Worm (Caenorhabditis elegans) whole organism, midembryonic: ENCODE measurements around the gene glr-4.

ENCODE experiments used
- T22C8.4 ChIP-seq: fragments of 200-800 bp; sonication (Bioruptor generic); IDR thresholded peaks from 2 replicates; pipeline ENCODE4 v1.3.6; 2022; ENCODE audit warnings: missing genetic modification characterization, missing compliant biosample characterization
- cog-1 ChIP-seq: sonication (generic microtip); optimal IDR thresholded peaks from 2 replicates; lab custom pipeline; 2016; ENCODE audit warnings: missing genetic modification characterization, missing compliant biosample characterization
- flt-1 ChIP-seq: fragments of 200-800 bp; sonication (Bioruptor generic); IDR thresholded peaks from 2 replicates; pipeline ENCODE4 v1.3.6; 2022; ENCODE audit warnings: missing genetic modification characterization, missing compliant biosample characterization
- klf-2 ChIP-seq: fragments of 200-800 bp; sonication (Bioruptor generic); conservative IDR thresholded peaks from 2 replicates; pipeline ENCODE4 v1.3.6; 2022; ENCODE audit warnings: missing genetic modification reagents, missing genetic modification characterization, missing compliant biosample characterization
- ref-1 ChIP-seq: fragments of 200-800 bp; sonication (Bioruptor generic); conservative IDR thresholded peaks from 2 replicates; pipeline ENCODE4 v1.3.6; 2022; ENCODE audit warnings: missing genetic modification reagents, missing genetic modification characterization, missing compliant biosample characterization
- tab-1 ChIP-seq: fragments of 200-800 bp; sonication (Bioruptor generic); IDR thresholded peaks from 2 replicates; pipeline ENCODE4 v1.3.6; 2022; ENCODE audit warnings: missing genetic modification characterization, missing compliant biosample characterization
- ztf-23 ChIP-seq: fragments of 200-800 bp; sonication (Bioruptor generic); IDR thresholded peaks from 2 replicates; pipeline ENCODE4 v1.3.6; 2022; ENCODE audit warnings: missing genetic modification reagents, missing genetic modification characterization, missing compliant biosample characterization
- ztf-29 ChIP-seq: fragments of 200-800 bp; sonication (Bioruptor generic); IDR thresholded peaks from 2 replicates; pipeline ENCODE4 v1.3.6; 2022; ENCODE audit warnings: missing genetic modification reagents, missing genetic modification characterization, missing compliant biosample characterization

DNA sequence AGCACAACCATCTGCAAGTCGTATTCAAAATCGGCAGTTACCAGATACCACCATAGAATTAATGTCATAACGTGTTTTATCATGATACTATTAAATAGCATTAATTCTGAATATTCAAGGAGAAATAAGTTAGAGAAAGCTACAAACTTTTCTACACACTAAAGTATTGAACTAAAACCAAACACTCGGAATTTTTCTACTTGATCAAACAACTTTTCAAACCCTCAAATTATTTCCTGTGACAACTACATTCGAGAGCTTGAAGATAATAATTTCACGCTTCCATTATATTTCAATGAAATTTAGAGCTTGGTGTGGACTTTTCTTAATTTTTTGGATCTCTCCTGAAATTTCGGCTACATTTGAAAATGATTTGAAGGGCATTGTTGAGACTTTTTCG lies 28.3 kb upstream of the glr-4 start, which contains the start of gene irld-47:
- no peak for TF ChIP-seq tab-1 (GFP tag; lab: Robert Waterston, UW)
- TF ChIP-seq ztf-29 (GFP tag; lab: Robert Waterston, UW), result no peak
- TF ChIP-seq ref-1 (GFP tag; lab: Robert Waterston, UW), result no peak
- no peak for TF ChIP-seq T22C8.4 (GFP tag; lab: Robert Waterston, UW)
- no peak for TF ChIP-seq cog-1 (tag; lab: Kevin White, UChicago)
- TF ChIP-seq ztf-23, result no peak
- no peak for TF ChIP-seq klf-2 (GFP tag; lab: Robert Waterston, UW)
- no peak for TF ChIP-seq flt-1 (GFP tag; lab: Robert Waterston, UW)
